Worm (Caenorhabditis elegans) whole organism, young adult: ENCODE results near the gene F02H6.2.
A peak's percentile ranks its signal among the peaks of the same experiment; 100 is the strongest.

Source experiments
- B0019.2 ChIP-seq: fragments of 200-800 bp; sonication (Bioruptor generic); conservative IDR thresholded peaks from 2 replicates; pipeline ENCODE4 v1.3.6; 2022; ENCODE audit warnings: missing genetic modification reagents, missing genetic modification characterization, missing compliant biosample characterization
- B0035.1 ChIP-seq: sonication (generic microtip); optimal IDR thresholded peaks from 2 replicates; lab custom pipeline; 2016; ENCODE audit warnings: missing genetic modification characterization, mild to moderate bottlenecking, missing compliant biosample characterization, missing genotype, missing genetic modification reagents
- B0336.3 ChIP-seq: fragments of 200-800 bp; sonication (Bioruptor generic); IDR thresholded peaks from 2 replicates; pipeline ENCODE4 v1.3.6; 2022; ENCODE audit warnings: missing genetic modification characterization, missing compliant biosample characterization
- F22D6.2 ChIP-seq: sonication (generic microtip); optimal IDR thresholded peaks from 2 replicates; lab custom pipeline; 2016; ENCODE audit warnings: mild to moderate bottlenecking, missing genetic modification characterization, missing compliant biosample characterization
- F33H1.4 ChIP-seq: fragments of 200-800 bp; sonication (Bioruptor generic); IDR thresholded peaks from 2 replicates; pipeline ENCODE4 v1.3.6; 2022; ENCODE audit warnings: missing genetic modification reagents, missing genetic modification characterization, missing compliant biosample characterization
- F39B2.1 ChIP-seq: fragments of 200-800 bp; sonication (Bioruptor generic); IDR thresholded peaks from 2 replicates; pipeline ENCODE4 v1.3.6; 2022; ENCODE audit warnings: missing genetic modification reagents, missing genetic modification characterization, missing compliant biosample characterization
- F55B11.4 ChIP-seq: sonication (generic microtip); optimal IDR thresholded peaks from 2 replicates; lab custom pipeline; 2016; ENCODE audit warnings: missing compliant biosample characterization, missing genetic modification characterization, borderline replicate concordance; ENCODE audit not compliant: insufficient read depth
- F57C9.4 ChIP-seq: sonication (generic microtip); optimal IDR thresholded peaks from 2 replicates; lab custom pipeline; 2017; ENCODE audit warnings: mild to moderate bottlenecking, missing genetic modification characterization, missing compliant biosample characterization
- K11D2.4 ChIP-seq: fragments of 200-800 bp; sonication (Bioruptor generic); IDR thresholded peaks from 2 replicates; pipeline ENCODE4 v1.3.6; 2022; ENCODE audit warnings: missing genetic modification reagents, missing genetic modification characterization, missing compliant biosample characterization
- K12H6.12 ChIP-seq: fragments of 200-800 bp; sonication (Bioruptor generic); optimal IDR thresholded peaks from 2 replicates; lab custom pipeline; 2018; ENCODE audit warnings: mild to moderate bottlenecking, missing genetic modification characterization, missing compliant biosample characterization
- T07F8.4 ChIP-seq: sonication (generic microtip); optimal IDR thresholded peaks from 2 replicates; lab custom pipeline; 2016; ENCODE audit warnings: mild to moderate bottlenecking, missing genetic modification characterization, moderate library complexity, missing compliant biosample characterization
- akir-1 ChIP-seq: fragments of 200-800 bp; sonication (Bioruptor generic); optimal IDR thresholded peaks from 2 replicates; lab custom pipeline; 2018; ENCODE audit warnings: mild to moderate bottlenecking, missing genetic modification characterization, moderate library complexity, missing compliant biosample characterization
- ama-1 ChIP-seq, 3 experiments: fragments of 150-350 bp in 1 of 3; sonication (generic microtip) in 2 of 3; optimal IDR thresholded peaks; 2 replicates each; lab custom pipeline; 2014 to 2018; ENCODE audit warnings: missing biosample characterization in 2 of 3, missing genetic modification characterization in 2 of 3, missing genetic modification reagents in 2 of 3
- athp-1 ChIP-seq: sonication (generic microtip); optimal IDR thresholded peaks from 2 replicates; lab custom pipeline; 2017; ENCODE audit warnings: mild to moderate bottlenecking, missing genetic modification characterization, missing compliant biosample characterization
- attf-3 ChIP-seq: fragments of 200-800 bp; sonication (Bioruptor generic); conservative IDR thresholded peaks from 2 replicates; pipeline ENCODE4 v1.3.6; 2022; ENCODE audit warnings: missing genetic modification reagents, missing genetic modification characterization, missing compliant biosample characterization
- attf-6 ChIP-seq: fragments of 200-800 bp; sonication (Bioruptor generic); IDR thresholded peaks from 2 replicates; pipeline ENCODE4 v1.3.6; 2022; ENCODE audit warnings: missing genetic modification reagents, missing genetic modification characterization, missing compliant biosample characterization
- ccch-3 ChIP-seq: fragments of 200-800 bp; sonication (Bioruptor generic); optimal IDR thresholded peaks from 2 replicates; lab custom pipeline; 2018; ENCODE audit warnings: mild to moderate bottlenecking, missing genetic modification characterization, missing compliant biosample characterization
- ceh-79 ChIP-seq: sonication (generic microtip); optimal IDR thresholded peaks from 2 replicates; lab custom pipeline; 2017; ENCODE audit warnings: mild to moderate bottlenecking, missing genetic modification characterization, missing compliant biosample characterization
- ceh-91 ChIP-seq: fragments of 200-800 bp; sonication (Bioruptor generic); IDR thresholded peaks from 2 replicates; pipeline ENCODE4 v1.3.6; 2022; ENCODE audit warnings: missing genetic modification reagents, missing genetic modification characterization, missing compliant biosample characterization
- die-1 ChIP-seq: sonication (generic microtip); optimal IDR thresholded peaks from 2 replicates; lab custom pipeline; 2016; ENCODE audit warnings: missing genotype, mild to moderate bottlenecking, missing genetic modification characterization, missing compliant biosample characterization
- dox-1 ChIP-seq: fragments of 200-800 bp; sonication (Bioruptor generic); IDR thresholded peaks from 2 replicates; pipeline ENCODE4 v1.3.6; 2022; ENCODE audit warnings: missing genetic modification reagents, missing genetic modification characterization, missing compliant biosample characterization
- egl-44 ChIP-seq: fragments of 200-800 bp; sonication (Bioruptor generic); IDR thresholded peaks from 2 replicates; pipeline ENCODE4 v1.3.6; 2022; ENCODE audit warnings: missing genetic modification reagents, missing genetic modification characterization, missing compliant biosample characterization
- egrh-3 ChIP-seq: fragments of 200-800 bp; sonication (Bioruptor generic); IDR thresholded peaks from 2 replicates; pipeline ENCODE4 v1.3.6; 2022; ENCODE audit warnings: missing genetic modification reagents, missing genetic modification characterization, missing compliant biosample characterization
- hlh-26 ChIP-seq: fragments of 200-800 bp; sonication (Bioruptor generic); conservative IDR thresholded peaks from 2 replicates; pipeline ENCODE4 v1.3.6; 2022; ENCODE audit warnings: missing genetic modification reagents, missing genetic modification characterization, missing compliant biosample characterization
- hmg-1.2 ChIP-seq: fragments of 200-800 bp; sonication (Bioruptor generic); IDR thresholded peaks from 2 replicates; pipeline ENCODE4 v1.3.6; 2022; ENCODE audit warnings: missing genetic modification reagents, missing genetic modification characterization, missing compliant biosample characterization
- hmg-20 ChIP-seq: fragments of 200-800 bp; sonication (Bioruptor generic); IDR thresholded peaks from 2 replicates; pipeline ENCODE4 v1.3.6; 2022; ENCODE audit warnings: missing genetic modification reagents, missing genetic modification characterization, missing compliant biosample characterization
- hsf-1 ChIP-seq: fragments of 200-800 bp; sonication (Bioruptor generic); IDR thresholded peaks from 2 replicates; pipeline ENCODE4 v1.3.6; 2022; ENCODE audit warnings: missing genetic modification reagents, missing genetic modification characterization, missing compliant biosample characterization
- lin-40 ChIP-seq: sonication (generic microtip); optimal IDR thresholded peaks from 2 replicates; lab custom pipeline; 2016; ENCODE audit warnings: missing genetic modification characterization, mild to moderate bottlenecking, missing compliant biosample characterization, missing genotype, missing genetic modification reagents
- lsl-1 ChIP-seq: fragments of 200-800 bp; sonication (Bioruptor generic); optimal IDR thresholded peaks from 2 replicates; lab custom pipeline; 2018; ENCODE audit warnings: mild to moderate bottlenecking, missing genetic modification characterization, moderate library complexity, missing compliant biosample characterization
- lsy-27 ChIP-seq: sonication (generic microtip); optimal IDR thresholded peaks from 2 replicates; lab custom pipeline; 2017; ENCODE audit warnings: missing genetic modification characterization, mild to moderate bottlenecking, missing compliant biosample characterization, antibody characterized with exemption, missing genotype, borderline replicate concordance; ENCODE audit not compliant: insufficient read depth
- madf-3 ChIP-seq: fragments of 200-800 bp; sonication (Bioruptor generic); IDR thresholded peaks from 2 replicates; pipeline ENCODE4 v1.3.6; 2022; ENCODE audit warnings: missing genetic modification reagents, missing genetic modification characterization, missing compliant biosample characterization
- madf-6 ChIP-seq: fragments of 200-800 bp; sonication (Bioruptor generic); IDR thresholded peaks from 2 replicates; pipeline ENCODE4 v1.3.6; 2022; ENCODE audit warnings: missing genetic modification reagents, missing genetic modification characterization, missing compliant biosample characterization
- nfya-1 ChIP-seq: sonication (generic microtip); optimal IDR thresholded peaks from 2 replicates; lab custom pipeline; 2017; ENCODE audit warnings: antibody characterized with exemption, missing compliant biosample characterization, missing genetic modification characterization, borderline replicate concordance; ENCODE audit not compliant: insufficient read depth
- nfyb-1 ChIP-seq: fragments of 200-800 bp; sonication (Bioruptor generic); IDR thresholded peaks from 2 replicates; pipeline ENCODE4 v1.3.6; 2022; ENCODE audit warnings: missing genetic modification reagents, missing genetic modification characterization, missing compliant biosample characterization
- nhr-179 ChIP-seq: sonication (generic microtip); optimal IDR thresholded peaks from 2 replicates; lab custom pipeline; 2016; ENCODE audit warnings: mild to moderate bottlenecking, missing genetic modification characterization, missing compliant biosample characterization
- nhr-90 ChIP-seq: sonication (generic microtip); optimal IDR thresholded peaks from 2 replicates; lab custom pipeline; 2016; ENCODE audit warnings: missing genotype, mild to moderate bottlenecking, missing genetic modification characterization, missing compliant biosample characterization
- pbrm-1 ChIP-seq: fragments of 200-800 bp; sonication (Bioruptor generic); IDR thresholded peaks from 2 replicates; pipeline ENCODE4 v1.3.6; 2022; ENCODE audit warnings: missing genetic modification reagents, missing genetic modification characterization, missing compliant biosample characterization
- rec-8 ChIP-seq, 2 experiments: sonication (generic microtip); optimal IDR thresholded peaks; 2 replicates each; lab custom pipeline; 2016; ENCODE audit warnings: mild to moderate bottlenecking in 2 of 2, missing genetic modification characterization in 2 of 2, missing genetic modification reagents in 2 of 2, missing genotype in 2 of 2, missing biosample characterization in 1 of 2, missing compliant biosample characterization in 1 of 2, moderate library complexity in 1 of 2
- repo-1 ChIP-seq: sonication (generic microtip); optimal IDR thresholded peaks from 2 replicates; lab custom pipeline; 2017; ENCODE audit warnings: mild to moderate bottlenecking, missing genetic modification characterization, missing compliant biosample characterization
- somi-1 ChIP-seq: fragments of 200-800 bp; sonication (Bioruptor generic); optimal IDR thresholded peaks from 2 replicates; lab custom pipeline; 2018; ENCODE audit warnings: mild to moderate bottlenecking, missing genetic modification characterization, missing compliant biosample characterization
- xnd-1 ChIP-seq: sonication (generic microtip); optimal IDR thresholded peaks from 2 replicates; lab custom pipeline; 2016; ENCODE audit warnings: missing genotype, missing genetic modification reagents, missing genetic modification characterization, missing compliant biosample characterization
- zfh-2 ChIP-seq: fragments of 200-800 bp; sonication (Bioruptor generic); conservative IDR thresholded peaks from 2 replicates; pipeline ENCODE4 v1.3.6; 2022; ENCODE audit warnings: missing genetic modification reagents, missing genetic modification characterization, missing compliant biosample characterization
- ztf-18 ChIP-seq: sonication (generic microtip); optimal IDR thresholded peaks from 2 replicates; lab custom pipeline; 2016; ENCODE audit warnings: missing genotype, mild to moderate bottlenecking, missing genetic modification characterization, missing compliant biosample characterization
- ztf-25 ChIP-seq: fragments of 200-800 bp; sonication (Bioruptor generic); IDR thresholded peaks from 2 replicates; pipeline ENCODE4 v1.3.6; 2022; ENCODE audit warnings: missing genetic modification reagents, missing genetic modification characterization, missing compliant biosample characterization
- ztf-6 ChIP-seq: fragments of 200-800 bp; sonication (Bioruptor generic); IDR thresholded peaks from 2 replicates; pipeline ENCODE4 v1.3.6; 2022; ENCODE audit warnings: missing genetic modification reagents, missing genetic modification characterization, missing compliant biosample characterization

F02H6.2 gene

DNA sequence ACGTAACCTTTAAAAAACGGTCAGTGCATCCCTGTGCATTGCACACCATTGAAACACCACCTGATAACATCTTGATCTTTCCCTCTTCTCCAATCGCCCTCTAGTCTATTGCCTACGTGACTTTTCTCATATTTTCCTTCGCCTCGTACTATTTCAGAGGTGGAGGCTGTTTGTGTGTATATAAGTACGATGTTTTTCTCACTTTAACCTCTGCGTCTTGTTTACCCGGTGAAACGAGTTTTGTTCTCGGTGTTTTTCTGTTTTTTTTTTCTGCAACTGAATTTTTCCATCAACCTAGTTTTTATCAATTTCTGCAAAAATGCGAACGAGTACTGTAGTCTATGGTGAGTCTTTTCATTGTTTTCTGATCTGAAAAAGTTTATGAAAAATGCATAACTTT, 23.4 kb downstream of the F02H6.2 start, which contains the start of gene sqrd-1:
Gene sqrd-1 (plus strand): TSS at position 158 of the 400 bp plus-strand sequence.
- TF ChIP-seq hsf-1 (GFP tag; lab: Robert Waterston, UW) (no peak), egrh-3 (GFP tag; lab: Robert Waterston, UW) (no peak), ama-1 (optimal IDR thresholded peaks at IDR 0.05; lab: Kevin White, UChicago) (peak; percentile 40), ama-1 (GFP tag; optimal IDR thresholded peaks at IDR 0.05; lab: Kevin White, UChicago) (no peak), K12H6.12 (tag; lab: Kevin White, UChicago) (no peak), dox-1 (GFP tag; lab: Robert Waterston, UW) (0 out of 2 replicates have a peak, but pooled peaks have one; percentile 20)

DNA sequence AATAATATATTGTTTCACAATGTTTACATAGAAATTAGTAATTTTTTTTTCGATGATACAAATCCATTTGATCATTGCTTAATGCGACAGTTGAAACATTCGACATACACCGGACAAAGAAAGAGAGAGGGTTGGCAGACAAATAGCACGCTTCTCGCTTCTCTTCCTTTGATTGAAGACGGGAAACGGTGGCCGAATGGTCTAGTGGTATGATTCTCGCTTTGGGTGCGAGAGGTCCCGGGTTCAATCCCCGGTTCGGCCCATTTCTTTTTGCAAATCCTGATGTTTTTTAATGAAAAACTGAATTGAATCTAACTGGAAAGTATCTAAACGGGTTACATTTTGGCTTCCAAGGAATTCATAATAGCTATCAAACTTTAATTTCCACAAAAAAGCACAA, 28.6 kb downstream of the F02H6.2 start:
- TF ChIP-seq xnd-1 (tag; lab: Kevin White, UChicago) (no peak), nfya-1 (tag; lab: Kevin White, UChicago) (no peak), T07F8.4 (peak; percentile 74), nhr-90 (tag; lab: Kevin White, UChicago) (peak; percentile 91), F55B11.4 (tag; lab: Kevin White, UChicago) (no peak), somi-1 (GFP tag; lab: Kevin White, UChicago) (peak; percentile 16), hmg-20 (GFP tag; lab: Robert Waterston, UW) (peak; percentile 56; the same call in 1 of the 2 replicates), B0336.3 (GFP tag; lab: Robert Waterston, UW) (no peak; the same call in 1 of the 2 replicates), pbrm-1 (GFP tag; lab: Robert Waterston, UW) (peak; percentile 81), F22D6.2 (tag; lab: Kevin White, UChicago) (no peak), egrh-3 (GFP tag; lab: Robert Waterston, UW) (0 out of 2 replicates have a peak, but pooled peaks have one; percentile 37), attf-6 (GFP tag; lab: Robert Waterston, UW) (peak; percentile 100), B0035.1 (tag; lab: Kevin White, UChicago) (no peak), F33H1.4 (GFP tag; lab: Robert Waterston, UW) (peak; percentile 58), lsy-27 (tag; lab: Kevin White, UChicago) (peak; percentile 44), egl-44 (GFP tag; lab: Robert Waterston, UW) (peak; percentile 67; the same call in 1 of the 2 replicates), ztf-25 (GFP tag; lab: Robert Waterston, UW) (peak; percentile 96), hmg-1.2 (GFP tag; lab: Robert Waterston, UW) (peak; percentile 71), ztf-18 (tag; lab: Kevin White, UChicago) (peak; percentile 88), athp-1 (peak; percentile 23), ztf-6 (GFP tag; lab: Robert Waterston, UW) (no peak), repo-1 (tag; lab: Kevin White, UChicago) (peak; percentile 44), attf-3 (GFP tag; lab: Robert Waterston, UW) (no peak), lin-40 (tag; lab: Kevin White, UChicago) (no peak), hlh-26 (GFP tag; lab: Robert Waterston, UW) (no peak), ccch-3 (GFP tag; lab: Kevin White, UChicago) (no peak), madf-6 (GFP tag; lab: Robert Waterston, UW) (peak; percentile 69; the same call in 1 of the 2 replicates), lsl-1 (peak; percentile 49), die-1 (tag; lab: Kevin White, UChicago) (peak; percentile 91), F39B2.1 (no peak), ceh-91 (GFP tag; lab: Robert Waterston, UW) (peak; percentile 20; the same call in 1 of the 2 replicates), B0019.2 (GFP tag; lab: Robert Waterston, UW) (0 out of 2 replicates have a peak, but pooled peaks have one; percentile 40), akir-1 (GFP tag; lab: Kevin White, UChicago) (no peak), madf-3 (no peak), F57C9.4 (no peak), nfyb-1 (peak; percentile 77), rec-8 (tag; optimal IDR thresholded peaks at IDR 0.05; lab: Kevin White, UChicago) (peak; percentile 37 to 61), ceh-79 (tag; lab: Kevin White, UChicago) (no peak), K11D2.4 (GFP tag; lab: Robert Waterston, UW) (peak; percentile 51; the same call in 1 of the 2 replicates), nhr-179 (tag; lab: Kevin White, UChicago) (no peak), zfh-2 (no peak)
